Worm (Caenorhabditis elegans): ENCODE results near the gene sea-2.

sea-2 gene

DNA sequence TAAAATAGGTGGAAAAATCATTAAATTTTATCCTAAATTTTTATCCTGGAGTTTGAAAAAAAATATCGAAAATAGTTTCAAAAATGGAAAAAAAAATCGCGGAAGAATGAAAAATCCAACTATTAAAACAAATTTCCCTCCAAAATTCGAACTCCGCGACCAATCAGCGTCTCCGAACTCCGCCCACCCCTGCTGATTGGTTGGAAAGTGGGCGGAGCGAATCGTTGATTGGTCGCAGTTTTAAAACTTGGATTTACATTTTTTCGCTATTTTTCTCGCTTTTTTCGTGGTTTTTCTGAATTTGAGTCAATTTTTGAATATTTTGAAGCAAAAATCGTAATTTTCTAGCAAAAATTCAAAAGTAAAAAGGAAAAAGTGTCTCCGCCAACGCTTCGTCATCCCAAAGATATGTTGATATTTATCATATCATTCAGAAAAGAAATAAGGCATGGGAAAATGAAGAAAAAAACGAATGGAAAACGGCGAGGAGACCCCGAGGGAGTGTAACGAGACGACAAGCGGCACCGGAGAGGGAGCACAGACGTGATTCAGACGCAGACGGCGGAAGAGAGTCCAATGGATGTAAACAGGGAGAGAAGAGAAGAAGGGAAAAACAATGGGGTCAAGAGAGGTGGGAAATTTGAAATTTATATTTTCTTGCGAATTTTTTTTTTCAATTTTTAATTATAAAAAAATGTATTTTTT is 19.5 kb upstream of the sea-2 start (continued):
- TF ChIP-seq jun-1 (tag; optimal IDR thresholded peaks at IDR 0.05) (no peak), zag-1 (tag; optimal IDR thresholded peaks at IDR 0.05) (no peak), F26F4.8 (GFP tag; conservative IDR thresholded peaks at IDR 0.05) (no peak), nhr-237 (tag; optimal IDR thresholded peaks at IDR 0.05) (no peak), mes-2 (tag; optimal IDR thresholded peaks at IDR 0.05; ENCODE audit: poor library complexity, severe bottlenecking) (peak; percentile 51), hif-1 (tag; optimal IDR thresholded peaks at IDR 0.05) (no peak), ztf-7 (tag; optimal IDR thresholded peaks at IDR 0.05) (no peak), ceh-28 (tag; optimal IDR thresholded peaks at IDR 0.05) (no peak), hmg-1.1 (GFP tag; IDR thresholded peaks at IDR 0.05) (peak; percentile 67), vab-7 (GFP tag; IDR thresholded peaks at IDR 0.05) (no peak), nhr-41 (GFP tag; IDR thresholded peaks at IDR 0.05) (no peak), nhr-77 (tag; optimal IDR thresholded peaks at IDR 0.05) (no peak), fkh-10 (GFP tag; optimal IDR thresholded peaks at IDR 0.05) (peak; percentile 66), ceh-44 (GFP tag; IDR thresholded peaks at IDR 0.05) (no peak), snpc-1.2 (GFP tag; IDR thresholded peaks at IDR 0.05) (no peak), unc-130 (GFP tag; optimal IDR thresholded peaks at IDR 0.05) (no peak), fos-1 (tag; optimal IDR thresholded peaks at IDR 0.05) (no peak), nhr-76 (tag; optimal IDR thresholded peaks at IDR 0.05) (no peak), lin-15B (tag; optimal IDR thresholded peaks at IDR 0.05) (no peak), zip-11 (GFP tag; IDR thresholded peaks at IDR 0.05) (no peak), daf-12 (tag; optimal IDR thresholded peaks at IDR 0.05) (no peak), nhr-10 (tag; optimal IDR thresholded peaks at IDR 0.05) (no peak), T20F7.1 (GFP tag; optimal IDR thresholded peaks at IDR 0.05) (no peak), dmd-8 (GFP tag; IDR thresholded peaks at IDR 0.05) (no peak), zfp-3 (GFP tag; conservative IDR thresholded peaks at IDR 0.05) (no peak), egl-43 (GFP tag; IDR thresholded peaks at IDR 0.05) (peak; percentile 48; the same call in 1 of the 2 replicates), ama-1 (optimal IDR thresholded peaks at IDR 0.05) (no peak), spr-1 (tag; optimal IDR thresholded peaks at IDR 0.05) (no peak), spr-3 (GFP tag; optimal IDR thresholded peaks at IDR 0.05) (no peak), T26A8.4 (GFP tag; IDR thresholded peaks at IDR 0.05) (no peak), nhr-28 (tag; optimal IDR thresholded peaks at IDR 0.05) (peak; percentile 87), nhr-102 (tag; optimal IDR thresholded peaks at IDR 0.05) (no peak), egl-27 (tag; optimal IDR thresholded peaks at IDR 0.05) (no peak), ceh-20 (GFP tag; IDR thresholded peaks at IDR 0.05) (no peak), cey-2 (tag; optimal IDR thresholded peaks at IDR 0.05; ENCODE audit: borderline replicate concordance, insufficient read depth) (no peak), rbr-2 (tag; optimal IDR thresholded peaks at IDR 0.05) (peak; percentile 45), gei-8 (GFP tag; optimal IDR thresholded peaks at IDR 0.05) (no peak), pqm-1 (tag; optimal IDR thresholded peaks at IDR 0.05) (no peak), ctbp-1 (GFP tag; IDR thresholded peaks at IDR 0.05) (no peak)

DNA sequence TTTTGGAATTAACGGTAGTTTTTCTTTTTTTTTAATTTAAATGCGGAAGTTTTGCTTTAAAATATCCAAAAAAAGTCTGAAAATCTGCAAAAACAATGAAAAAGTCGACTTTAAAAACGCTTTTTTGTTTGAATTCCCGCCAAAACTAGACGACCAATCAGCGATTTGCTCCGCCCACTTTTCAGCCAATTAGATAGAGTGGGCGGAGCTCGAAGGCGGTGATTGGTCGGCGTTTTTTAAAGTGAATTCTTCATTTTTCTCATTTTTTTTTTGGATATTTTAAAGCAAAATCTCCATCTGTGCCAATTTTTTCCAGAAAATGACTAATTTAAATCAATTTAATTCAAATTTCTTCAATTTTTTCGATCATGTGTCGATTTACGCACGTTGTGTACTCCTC is 18.9 kb upstream of the sea-2 start:
- TF ChIP-seq nhr-111 (GFP tag; optimal IDR thresholded peaks at IDR 0.05) (no peak), duxl-1 (tag; optimal IDR thresholded peaks at IDR 0.05; ENCODE audit: poor library complexity) (no peak), nhr-48 (tag; optimal IDR thresholded peaks at IDR 0.05) (no peak), lin-38 (GFP tag; IDR thresholded peaks at IDR 0.05) (no peak), nhr-42 (GFP tag; IDR thresholded peaks at IDR 0.05) (no peak), nhr-102 (tag; optimal IDR thresholded peaks at IDR 0.05) (no peak), zfp-3 (GFP tag; conservative IDR thresholded peaks at IDR 0.05) (no peak), gei-8 (GFP tag; optimal IDR thresholded peaks at IDR 0.05) (no peak), Y48G9A.11 (GFP tag; IDR thresholded peaks at IDR 0.05) (no peak), unc-39 (tag; optimal IDR thresholded peaks at IDR 0.05) (no peak)

Data from whole organism, L4 larva.